Fruit fly (Drosophila melanogaster): Measurements from ENCODE around the gene CG32198.
A peak's percentile ranks its signal among the peaks of the same experiment; 100 is the strongest.

CG32198 gene

dm6 chr3L:18526676-18527075 lies at the start of gene CG32198:
TSS of gene CG32198 (plus strand) at chr3L:18526976.
- no peak for TF ChIP-seq pb (GFP tag; optimal IDR thresholded peaks at IDR 0.05)
- no peak for TF ChIP-seq Asciz (GFP tag; optimal IDR thresholded peaks at IDR 0.05)
- no peak for TF ChIP-seq CTCF (GFP tag; optimal IDR thresholded peaks at IDR 0.05)
- TF ChIP-seq CG8765 (GFP tag; IDR thresholded peaks at IDR 0.05): no peak
- TF ChIP-seq kay (GFP tag; optimal IDR thresholded peaks at IDR 0.05): no peak
- TF ChIP-seq CG16863 (GFP tag; optimal IDR thresholded peaks at IDR 0.05): no peak

dm6 chr3L:18502425-18502824 lies 24.4 kb upstream of the CG32198 start, which contains the start of gene AstC-R2:
TSS of gene AstC-R2 (minus strand) at chr3L:18502557.
- TF ChIP-seq CG13894 (tag; optimal IDR thresholded peaks at IDR 0.05) (peak; percentile 59), CG5180 (GFP tag; optimal IDR thresholded peaks at IDR 0.05) (peak; percentile 55), Atf-2 (GFP tag; optimal IDR thresholded peaks at IDR 0.05) (no peak), Ets65A (GFP tag) (peak; percentile 76), eyg (GFP tag; optimal IDR thresholded peaks at IDR 0.05) (no peak), Deaf1 (tag; optimal IDR thresholded peaks at IDR 0.05) (peak; percentile 93)

dm6 chr3L:18539832-18540231 lies 13.1 kb downstream of the CG32198 start:
- TF ChIP-seq CG13287 (GFP tag; IDR thresholded peaks at IDR 0.05; ENCODE audit: partially characterized antibody) (no peak), ftz-f1 (GFP tag; optimal IDR thresholded peaks at IDR 0.05) (no peak), Bgb (GFP tag; IDR thresholded peaks at IDR 0.05; ENCODE audit: partially characterized antibody) (no peak), CG6683 (GFP tag; optimal IDR thresholded peaks at IDR 0.05) (no peak), dati (GFP tag; IDR thresholded peaks at IDR 0.05) (no peak), CG5245 (GFP tag; optimal IDR thresholded peaks at IDR 0.05) (no peak), Mes4 (GFP tag; optimal IDR thresholded peaks at IDR 0.05) (no peak), Deaf1 (tag; optimal IDR thresholded peaks at IDR 0.05) (peak; percentile 50), CG15696 (tag; optimal IDR thresholded peaks at IDR 0.05) (no peak), nau (GFP tag; optimal IDR thresholded peaks at IDR 0.05) (no peak), CG2129 (GFP tag; IDR thresholded peaks at IDR 0.05; ENCODE audit: partially characterized antibody) (no peak), CG10209 (GFP tag; optimal IDR thresholded peaks at IDR 0.05) (no peak), CG18262 (tag; optimal IDR thresholded peaks at IDR 0.05) (no peak), CG3847 (GFP tag; IDR thresholded peaks at IDR 0.05) (no peak), CG7357 (GFP tag; IDR thresholded peaks at IDR 0.05) (no peak), her (GFP tag; optimal IDR thresholded peaks at IDR 0.05) (no peak), repo (GFP tag; optimal IDR thresholded peaks at IDR 0.05) (no peak), CG17612 (GFP tag; IDR thresholded peaks at IDR 0.05) (no peak), CG9932 (GFP tag; IDR thresholded peaks at IDR 0.05) (no peak), CG5180 (GFP tag; optimal IDR thresholded peaks at IDR 0.05) (peak; percentile 94), CG17829 (tag; optimal IDR thresholded peaks at IDR 0.05) (no peak), Trl (optimal IDR thresholded peaks at IDR 0.05) (peak; percentile 45 to 47), Trl (GFP tag; optimal IDR thresholded peaks at IDR 0.05) (no peak), CG6813 (GFP tag; optimal IDR thresholded peaks at IDR 0.05) (no peak)

- TF ChIP-seq jigr1 (GFP tag; IDR thresholded peaks at IDR 0.05) (no peak), CG15479 (GFP tag; optimal IDR thresholded peaks at IDR 0.05) (peak; percentile 32), Trl (optimal IDR thresholded peaks at IDR 0.05) (peak in 1 of 2 experiments; percentile 13), Trl (GFP tag; optimal IDR thresholded peaks at IDR 0.05) (no peak), ara (GFP tag; IDR thresholded peaks at IDR 0.05) (no peak)
Observed at dm6 chr3L:18559958-18560357, 33.2 kb downstream of the CG32198 start, which contains the start of gene AstC-R1. TSS of gene AstC-R1 (plus strand) at chr3L:18560258.

All from whole organism, embryonic.